Worm (Caenorhabditis elegans) whole organism, L3 larva: ENCODE results near the gene W07G4.2.

Experiments used
- R02D3.7 ChIP-seq: fragments of 150-350 bp; optimal IDR thresholded peaks from 2 replicates; lab custom pipeline; 2014; ENCODE audit warnings: missing biosample characterization, missing genetic modification characterization
- ZK546.5 ChIP-seq: sonication (generic microtip); optimal IDR thresholded peaks from 2 replicates; lab custom pipeline; 2017; ENCODE audit warnings: missing biosample characterization, missing genetic modification characterization
- ama-1 ChIP-seq: fragments of 150-350 bp; optimal IDR thresholded peaks from 2 replicates; lab custom pipeline; 2018
- ceh-16 ChIP-seq: sonication (generic microtip); optimal IDR thresholded peaks from 2 replicates; lab custom pipeline; 2017; ENCODE audit warnings: missing biosample characterization, missing genetic modification characterization
- ceh-28 ChIP-seq: fragments of 150-350 bp; optimal IDR thresholded peaks from 2 replicates; lab custom pipeline; 2014; ENCODE audit warnings: missing biosample characterization, missing genetic modification reagents, missing genetic modification characterization
- ceh-9 ChIP-seq: sonication (generic microtip); optimal IDR thresholded peaks from 2 replicates; lab custom pipeline; 2018; ENCODE audit warnings: missing biosample characterization, missing genetic modification characterization
- daf-12 ChIP-seq: fragments of 150-350 bp; optimal IDR thresholded peaks from 2 replicates; lab custom pipeline; 2014; ENCODE audit warnings: missing biosample characterization, missing genetic modification reagents, missing genetic modification characterization
- egl-27 ChIP-seq: sonication (generic microtip); optimal IDR thresholded peaks from 4 replicates; lab custom pipeline; 2017; ENCODE audit warnings: missing biosample characterization, missing genetic modification reagents, missing genetic modification characterization
- egl-5 ChIP-seq: fragments of 150-350 bp; optimal IDR thresholded peaks from 2 replicates; lab custom pipeline; 2017; ENCODE audit warnings: missing biosample characterization, missing genetic modification reagents, missing genetic modification characterization, inconsistent platforms
- elt-1 ChIP-seq: fragments of 150-350 bp; optimal IDR thresholded peaks from 2 replicates; lab custom pipeline; 2014; ENCODE audit warnings: missing biosample characterization, missing genetic modification characterization
- elt-2 ChIP-seq: sonication (generic microtip); optimal IDR thresholded peaks from 2 replicates; lab custom pipeline; 2016; ENCODE audit warnings: missing genetic modification reagents, mild to moderate bottlenecking, missing genetic modification characterization, missing compliant biosample characterization
- eor-1 ChIP-seq, 2 experiments: fragments of 150-350 bp; optimal IDR thresholded peaks; 2 replicates each; lab custom pipeline; 2014 to 2018; ENCODE audit warnings: missing biosample characterization in 2 of 2, missing genetic modification characterization in 2 of 2
- fkh-10 ChIP-seq: sonication (generic microtip); optimal IDR thresholded peaks from 2 replicates; lab custom pipeline; 2017; ENCODE audit warnings: missing biosample characterization, missing genetic modification reagents, missing genetic modification characterization
- fkh-2 ChIP-seq: fragments of 150-350 bp; optimal IDR thresholded peaks from 2 replicates; lab custom pipeline; 2014; ENCODE audit warnings: missing biosample characterization, missing genetic modification reagents, missing genetic modification characterization
- fos-1 ChIP-seq: fragments of 150-350 bp; optimal IDR thresholded peaks from 2 replicates; lab custom pipeline; 2014; ENCODE audit warnings: missing biosample characterization, missing genetic modification characterization
- hmg-11 ChIP-seq: sonication (generic microtip); optimal IDR thresholded peaks from 2 replicates; lab custom pipeline; 2016; ENCODE audit warnings: missing genetic modification characterization, missing compliant biosample characterization
- jun-1 ChIP-seq: fragments of 150-350 bp; optimal IDR thresholded peaks from 2 replicates; lab custom pipeline; 2014; ENCODE audit warnings: missing biosample characterization, missing genetic modification reagents, missing genetic modification characterization
- lin-15B ChIP-seq: fragments of 150-350 bp; optimal IDR thresholded peaks from 2 replicates; lab custom pipeline; 2014; ENCODE audit warnings: missing biosample characterization, missing genetic modification characterization
- lin-39 ChIP-seq: fragments of 150-350 bp; optimal IDR thresholded peaks from 2 replicates; lab custom pipeline; 2018; ENCODE audit warnings: missing biosample characterization, missing genetic modification reagents, missing genetic modification characterization
- lsy-12 ChIP-seq: sonication (generic microtip); optimal IDR thresholded peaks from 2 replicates; lab custom pipeline; 2016; ENCODE audit warnings: mild to moderate bottlenecking, missing genetic modification characterization, missing compliant biosample characterization
- mdl-1 ChIP-seq: fragments of 150-350 bp; optimal IDR thresholded peaks from 2 replicates; lab custom pipeline; 2014; ENCODE audit warnings: missing biosample characterization, missing genetic modification characterization
- mml-1 ChIP-seq: fragments of 150-350 bp; sonication (generic microtip); optimal IDR thresholded peaks from 3 replicates; lab custom pipeline; 2014; ENCODE audit warnings: missing biosample characterization, missing genetic modification characterization
- nfya-1 ChIP-seq: sonication (generic microtip); optimal IDR thresholded peaks from 2 replicates; lab custom pipeline; 2017; ENCODE audit warnings: missing genetic modification characterization, mild to moderate bottlenecking, missing compliant biosample characterization, antibody characterized with exemption, moderate library complexity; ENCODE audit not compliant: insufficient read depth
- nhr-11 ChIP-seq: fragments of 150-350 bp; optimal IDR thresholded peaks from 2 replicates; lab custom pipeline; 2014; ENCODE audit warnings: missing biosample characterization, missing genetic modification characterization
- nhr-12 ChIP-seq: fragments of 150-350 bp; optimal IDR thresholded peaks from 2 replicates; lab custom pipeline; 2014; ENCODE audit warnings: missing biosample characterization, missing genetic modification characterization
- nhr-23 ChIP-seq: fragments of 150-350 bp; optimal IDR thresholded peaks from 2 replicates; lab custom pipeline; 2014; ENCODE audit warnings: missing biosample characterization, missing genetic modification reagents, missing genetic modification characterization
- nhr-237 ChIP-seq: fragments of 150-350 bp; optimal IDR thresholded peaks from 2 replicates; lab custom pipeline; 2014; ENCODE audit warnings: missing biosample characterization, missing genetic modification characterization
- nhr-25 ChIP-seq: sonication (generic microtip); optimal IDR thresholded peaks from 2 replicates; lab custom pipeline; 2017; ENCODE audit warnings: missing biosample characterization, missing genetic modification characterization
- nhr-28 ChIP-seq: fragments of 150-350 bp; optimal IDR thresholded peaks from 2 replicates; lab custom pipeline; 2014; ENCODE audit warnings: missing biosample characterization, missing genetic modification characterization
- nhr-43 ChIP-seq: sonication (generic microtip); optimal IDR thresholded peaks from 2 replicates; lab custom pipeline; 2016; ENCODE audit warnings: mild to moderate bottlenecking, missing genetic modification characterization, missing compliant biosample characterization; ENCODE audit not compliant: poor library complexity, severe bottlenecking
- nhr-67 ChIP-seq: fragments of 150-350 bp; optimal IDR thresholded peaks from 2 replicates; lab custom pipeline; 2014; ENCODE audit warnings: missing biosample characterization, missing genetic modification characterization
- nhr-76 ChIP-seq: fragments of 150-350 bp; sonication (generic microtip); optimal IDR thresholded peaks from 5 replicates; lab custom pipeline; 2014; ENCODE audit warnings: missing biosample characterization, missing genetic modification characterization
- nhr-77 ChIP-seq: fragments of 150-350 bp; optimal IDR thresholded peaks from 2 replicates; lab custom pipeline; 2014; ENCODE audit warnings: missing biosample characterization, missing genetic modification characterization
- pha-4 ChIP-seq: fragments of 150-350 bp; optimal IDR thresholded peaks from 2 replicates; lab custom pipeline; 2014; ENCODE audit warnings: missing biosample characterization, missing genetic modification reagents, missing genetic modification characterization
- pqm-1 ChIP-seq: fragments of 150-350 bp; optimal IDR thresholded peaks from 2 replicates; lab custom pipeline; 2017; ENCODE audit warnings: missing biosample characterization, missing genetic modification characterization, inconsistent platforms
- sea-2 ChIP-seq: fragments of 150-350 bp; sonication (generic microtip); optimal IDR thresholded peaks from 4 replicates; lab custom pipeline; 2014; ENCODE audit warnings: missing biosample characterization, missing genetic modification reagents, missing genetic modification characterization
- snpc-4 ChIP-seq: fragments of 150-350 bp; optimal IDR thresholded peaks from 2 replicates; lab custom pipeline; 2014; ENCODE audit warnings: missing biosample characterization, missing genetic modification characterization
- tbx-2 ChIP-seq: sonication (generic microtip); optimal IDR thresholded peaks from 2 replicates; lab custom pipeline; 2016; ENCODE audit warnings: mild to moderate bottlenecking, missing genetic modification characterization, missing compliant biosample characterization
- unc-39 ChIP-seq: sonication (generic microtip); optimal IDR thresholded peaks from 4 replicates; lab custom pipeline; 2017; ENCODE audit warnings: missing biosample characterization, missing genetic modification characterization
- unc-62 ChIP-seq: fragments of 150-350 bp; sonication (generic microtip); optimal IDR thresholded peaks from 4 replicates; lab custom pipeline; 2014; ENCODE audit warnings: missing biosample characterization, missing genetic modification reagents, missing genetic modification characterization
- zag-1 ChIP-seq: fragments of 150-350 bp; optimal IDR thresholded peaks from 2 replicates; lab custom pipeline; 2014; ENCODE audit warnings: missing biosample characterization, missing genetic modification characterization
- ztf-4 ChIP-seq: fragments of 150-350 bp; optimal IDR thresholded peaks from 2 replicates; lab custom pipeline; 2014; ENCODE audit warnings: missing biosample characterization, missing genetic modification characterization

The W07G4.2 gene

DNA sequence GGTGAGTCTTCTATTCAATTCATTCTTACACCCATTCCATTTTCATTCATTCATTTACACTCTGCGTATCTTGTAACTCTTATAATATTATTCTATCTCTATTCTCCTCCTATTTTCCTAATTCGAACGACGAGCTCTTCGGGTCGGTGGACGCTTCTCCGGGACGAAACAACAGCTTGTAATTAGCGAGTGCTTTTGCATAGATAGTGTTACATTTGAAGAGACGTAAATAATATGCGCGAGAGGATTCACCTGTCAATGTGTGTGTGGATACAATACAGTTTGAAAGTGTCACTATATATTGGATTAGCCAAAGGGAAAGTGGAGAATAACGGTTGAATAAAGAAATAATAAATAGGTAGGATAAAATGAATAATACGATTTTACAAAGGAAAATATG, 15.7 kb downstream of the W07G4.2 start:
- TF ChIP-seq nhr-77 = no peak
- no peak for TF ChIP-seq ama-1
- no peak for TF ChIP-seq elt-1 (tag; lab: Kevin White, UChicago)
- no peak for TF ChIP-seq tbx-2
- no peak for TF ChIP-seq unc-62 (GFP tag; lab: Kevin White, UChicago)
- TF ChIP-seq lin-39 (tag; lab: Kevin White, UChicago) = no peak
- no peak for TF ChIP-seq snpc-4 (tag; lab: Kevin White, UChicago)
- TF ChIP-seq nfya-1 (tag; lab: Kevin White, UChicago) = no peak
- no peak for TF ChIP-seq fkh-2 (tag; lab: Kevin White, UChicago)
- TF ChIP-seq R02D3.7 (tag; lab: Kevin White, UChicago) = no peak
- TF ChIP-seq ztf-4 (tag; lab: Kevin White, UChicago) = no peak
- TF ChIP-seq nhr-76 (tag; lab: Kevin White, UChicago) = no peak
- TF ChIP-seq eor-1 (tag; optimal IDR thresholded peaks at IDR 0.05; lab: Kevin White, UChicago) = no peak
- TF ChIP-seq lin-15B (tag; lab: Kevin White, UChicago) = no peak
- TF ChIP-seq nhr-25 (tag; lab: Kevin White, UChicago) = no peak

DNA sequence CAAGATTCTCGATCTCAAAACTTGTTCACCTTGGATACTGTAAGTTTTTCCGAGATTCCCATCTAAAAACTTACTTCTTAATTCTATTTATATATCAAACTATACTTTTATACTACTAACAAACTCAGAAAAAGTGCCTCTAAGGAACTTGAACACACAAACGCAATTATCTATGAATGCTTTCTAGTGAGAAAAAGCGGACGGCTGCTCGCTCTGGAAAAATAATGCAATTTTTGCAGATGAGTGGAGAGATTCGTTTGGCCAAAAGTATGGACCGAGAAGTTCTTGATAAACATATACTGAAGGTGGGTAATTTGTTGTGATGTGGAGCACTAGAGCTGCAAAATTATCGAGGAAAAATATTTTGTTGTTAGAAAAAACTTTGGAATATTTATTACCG, 16.4 kb downstream of the W07G4.2 start:
- TF ChIP-seq nhr-11 (no peak), mdl-1 (tag; lab: Kevin White, UChicago) (no peak), nhr-76 (tag; lab: Kevin White, UChicago) (no peak)

DNA sequence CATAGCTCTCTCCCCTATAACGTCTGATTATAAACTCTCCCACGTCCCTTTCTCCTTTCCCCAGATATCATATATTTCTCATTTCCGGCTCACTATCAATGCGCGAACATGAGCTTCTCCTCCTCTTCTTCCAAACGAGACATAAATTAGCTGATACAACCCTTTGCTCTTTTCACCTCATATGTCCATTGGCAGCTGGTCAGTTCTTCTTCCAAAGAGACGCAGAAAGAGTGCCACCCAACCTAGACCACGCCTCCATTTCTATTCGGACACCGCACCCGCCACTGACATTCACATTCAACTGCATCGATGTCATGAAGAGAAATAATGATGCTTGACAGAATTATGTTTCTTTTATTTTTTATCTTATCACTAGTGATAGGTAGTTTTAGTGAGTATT, 17.6 kb downstream of the W07G4.2 start, which contains the start of gene fmi-1:
Gene fmi-1 (plus strand): TSS at position 301 of the 400 bp plus-strand sequence.
- no peak for TF ChIP-seq pqm-1
- TF ChIP-seq nfya-1 (tag; lab: Kevin White, UChicago) = no peak
- no peak for TF ChIP-seq fos-1 (tag; lab: Kevin White, UChicago)
- TF ChIP-seq ceh-9 (tag; lab: Kevin White, UChicago) = no peak
- TF ChIP-seq jun-1 (tag; lab: Kevin White, UChicago) = no peak
- no peak for TF ChIP-seq sea-2 (GFP tag; lab: Kevin White, UChicago)
- TF ChIP-seq elt-1 (tag; lab: Kevin White, UChicago) = no peak
- no peak for TF ChIP-seq mml-1 (tag; lab: Kevin White, UChicago)
- TF ChIP-seq nhr-11 = no peak
- no peak for TF ChIP-seq ceh-28 (tag; lab: Kevin White, UChicago)
- TF ChIP-seq nhr-76 (tag; lab: Kevin White, UChicago) = no peak
- no peak for TF ChIP-seq ztf-4 (tag; lab: Kevin White, UChicago)
- TF ChIP-seq lsy-12 = no peak

DNA sequence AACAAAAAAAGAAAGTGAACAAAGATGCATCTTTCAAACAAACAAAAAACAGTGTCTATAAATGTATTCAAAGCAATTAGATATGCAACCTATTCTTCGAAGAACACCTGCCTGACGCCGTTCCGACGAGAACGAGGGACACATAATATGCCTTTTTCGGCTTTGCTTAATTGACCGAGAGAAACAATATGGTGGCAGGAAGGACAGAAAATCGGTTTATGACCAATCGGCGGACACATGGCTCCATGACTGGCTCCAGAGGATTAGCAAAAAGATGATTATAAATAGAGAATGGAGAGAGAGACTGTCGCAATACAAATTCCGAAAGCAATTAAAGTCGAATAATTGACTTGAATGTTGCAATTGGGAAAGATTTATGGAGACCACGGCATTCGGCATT, 18.1 kb downstream of the W07G4.2 start:
- TF ChIP-seq egl-5 (no peak), pqm-1 (no peak), elt-2 (tag; lab: Kevin White, UChicago) (no peak), fos-1 (tag; lab: Kevin White, UChicago) (no peak), egl-27 (no peak), nhr-67 (no peak), nhr-237 (tag; lab: Kevin White, UChicago) (no peak), nhr-76 (tag; lab: Kevin White, UChicago) (no peak), nhr-28 (tag; lab: Kevin White, UChicago) (no peak), ceh-28 (tag; lab: Kevin White, UChicago) (no peak), ceh-9 (tag; lab: Kevin White, UChicago) (no peak), eor-1 (tag; optimal IDR thresholded peaks at IDR 0.05; lab: Kevin White, UChicago) (no peak), nfya-1 (tag; lab: Kevin White, UChicago) (no peak), fkh-2 (tag; lab: Kevin White, UChicago) (no peak), ZK546.5 (tag; lab: Kevin White, UChicago) (no peak), mdl-1 (tag; lab: Kevin White, UChicago) (no peak), lsy-12 (no peak)

DNA sequence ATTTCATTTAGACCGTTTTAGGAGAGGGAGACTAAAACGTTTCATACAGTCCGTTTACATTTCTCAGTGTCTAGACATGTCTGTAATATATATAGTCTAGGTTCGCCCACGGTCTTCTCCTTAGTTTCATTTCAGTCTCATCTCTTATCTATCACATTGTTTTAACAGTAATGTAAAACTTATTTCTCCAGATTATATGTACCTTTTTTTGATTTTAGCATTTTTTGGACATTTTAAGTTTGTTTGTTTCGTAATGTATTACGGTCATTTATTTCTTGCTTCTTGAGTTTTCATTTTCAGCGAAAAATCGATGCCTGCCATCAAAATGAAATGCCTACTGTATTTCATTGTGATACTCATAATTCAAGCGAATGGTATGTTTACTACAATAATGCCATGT, 22.5 kb downstream of the W07G4.2 start, which contains the start of gene F15B9.6:
Gene F15B9.6 (plus strand): TSS at position 301 of the 400 bp plus-strand sequence.
- no peak for TF ChIP-seq nhr-23 (tag; lab: Kevin White, UChicago)
- TF ChIP-seq nfya-1 (tag; lab: Kevin White, UChicago) = no peak
- TF ChIP-seq mdl-1 (tag; lab: Kevin White, UChicago) = no peak
- TF ChIP-seq ZK546.5 (tag; lab: Kevin White, UChicago) = no peak
- TF ChIP-seq ceh-16 (tag; lab: Kevin White, UChicago) = no peak
- no peak for TF ChIP-seq pha-4 (tag; lab: Kevin White, UChicago)
- TF ChIP-seq daf-12 (tag; lab: Kevin White, UChicago) = no peak
- no peak for TF ChIP-seq nhr-77
- no peak for TF ChIP-seq lin-39 (tag; lab: Kevin White, UChicago)
- TF ChIP-seq unc-39 (tag; lab: Kevin White, UChicago) = no peak
- no peak for TF ChIP-seq tbx-2
- no peak for TF ChIP-seq fkh-10
- TF ChIP-seq sea-2 (GFP tag; lab: Kevin White, UChicago) = no peak
- no peak for TF ChIP-seq nhr-237 (tag; lab: Kevin White, UChicago)
- no peak for TF ChIP-seq elt-1 (tag; lab: Kevin White, UChicago)
- TF ChIP-seq nhr-43 = no peak
- no peak for TF ChIP-seq nhr-12
- no peak for TF ChIP-seq eor-1 (tag; optimal IDR thresholded peaks at IDR 0.05; lab: Kevin White, UChicago)
- no peak for TF ChIP-seq zag-1 (tag; lab: Kevin White, UChicago)
- TF ChIP-seq hmg-11 (tag; lab: Kevin White, UChicago) = no peak
